Worm (Caenorhabditis elegans) whole organism, young adult: ENCODE data around the gene F58D2.5.

Source experiments
- B0261.1 ChIP-seq: sonication (generic microtip); optimal IDR thresholded peaks from 2 replicates; lab custom pipeline; 2016; ENCODE audit warnings: mild to moderate bottlenecking, missing genetic modification characterization, moderate library complexity, missing compliant biosample characterization
- ama-1 ChIP-seq, 3 experiments: fragments of 150-350 bp in 1 of 3; sonication (generic microtip) in 2 of 3; optimal IDR thresholded peaks; 2 replicates each; lab custom pipeline; 2014 to 2018; ENCODE audit warnings: missing biosample characterization in 2 of 3, missing genetic modification characterization in 2 of 3, missing genetic modification reagents in 2 of 3
- die-1 ChIP-seq: sonication (generic microtip); optimal IDR thresholded peaks from 2 replicates; lab custom pipeline; 2016; ENCODE audit warnings: missing genotype, mild to moderate bottlenecking, missing genetic modification characterization, missing compliant biosample characterization
- dpl-1 ChIP-seq: fragments of 150-350 bp; optimal IDR thresholded peaks from 2 replicates; lab custom pipeline; 2014; ENCODE audit warnings: missing biosample characterization, missing genetic modification reagents, missing genetic modification characterization
- ekl-4 ChIP-seq: fragments of 200-800 bp; sonication (Bioruptor generic); IDR thresholded peaks from 2 replicates; pipeline ENCODE4 v1.3.6; 2022; ENCODE audit warnings: missing genetic modification reagents, missing genetic modification characterization, missing compliant biosample characterization
- ets-4 ChIP-seq: fragments of 200-800 bp; sonication (Bioruptor generic); optimal IDR thresholded peaks from 2 replicates; lab custom pipeline; 2018; ENCODE audit warnings: mild to moderate bottlenecking, missing genetic modification characterization, missing compliant biosample characterization
- mcd-1 ChIP-seq: fragments of 200-800 bp; sonication (Bioruptor generic); IDR thresholded peaks from 2 replicates; pipeline ENCODE4 v1.3.6; 2022; ENCODE audit warnings: missing genetic modification reagents, missing genetic modification characterization, missing compliant biosample characterization
- nfya-2 ChIP-seq: fragments of 200-800 bp; sonication (Bioruptor generic); IDR thresholded peaks from 2 replicates; pipeline ENCODE4 v1.3.6; 2022; ENCODE audit warnings: missing genetic modification reagents, missing genetic modification characterization, missing compliant biosample characterization
- nhr-90 ChIP-seq: sonication (generic microtip); optimal IDR thresholded peaks from 2 replicates; lab custom pipeline; 2016; ENCODE audit warnings: missing genotype, mild to moderate bottlenecking, missing genetic modification characterization, missing compliant biosample characterization
- snpc-4 ChIP-seq, 5 experiments: fragments of 150-350 bp in 1 of 5; sonication (generic microtip) in 4 of 5; optimal IDR thresholded peaks; 2 replicates each; lab custom pipeline; 2014 to 2018; ENCODE audit warnings: missing genetic modification characterization in 5 of 5, missing biosample characterization in 3 of 5, antibody characterized with exemption in 2 of 5, mild to moderate bottlenecking in 2 of 5, missing compliant biosample characterization in 2 of 5, missing genotype in 2 of 5, moderate library complexity in 2 of 5, missing genetic modification reagents in 1 of 5

ce11 chrIV:13165181-13165580, 28.0 kb downstream of the F58D2.5 start, which contains the start of gene scl-14:
- TF ChIP-seq mcd-1 (GFP tag; lab: Robert Waterston, UW) (no peak), dpl-1 (GFP tag; lab: Kevin White, UChicago) (no peak), ekl-4 (no peak), ets-4 (GFP tag; lab: Kevin White, UChicago) (no peak), ama-1 (optimal IDR thresholded peaks at IDR 0.05; lab: Kevin White, UChicago) (no peak), ama-1 (GFP tag; optimal IDR thresholded peaks at IDR 0.05; lab: Kevin White, UChicago) (no peak), die-1 (tag; lab: Kevin White, UChicago) (no peak), B0261.1 (no peak), nhr-90 (tag; lab: Kevin White, UChicago) (no peak), nfya-2 (no peak), snpc-4 (GFP tag; optimal IDR thresholded peaks at IDR 0.05; lab: Kevin White, UChicago) (no peak), snpc-4 (tag; optimal IDR thresholded peaks at IDR 0.05; lab: Kevin White, UChicago) (no peak)
